Fruit fly (Drosophila melanogaster) whole organism, prepupa: Measurements from ENCODE around the gene Pk34A.

ENCODE experiments used
- Blimp-1 ChIP-seq: fragments of 200-800 bp; sonication (Bioruptor generic); optimal IDR thresholded peaks from 3 replicates; lab custom pipeline; 2017; ENCODE audit warnings: missing biosample characterization, missing genetic modification characterization, mild to moderate bottlenecking, moderate library complexity, missing genetic modification reagents
- CG16779 ChIP-seq: fragments of 200-800 bp; sonication (Bioruptor generic); optimal IDR thresholded peaks from 3 replicates; lab custom pipeline; 2017; ENCODE audit warnings: missing biosample characterization, mild to moderate bottlenecking, missing genetic modification characterization
- CG3032 ChIP-seq: fragments of 200-800 bp; optimal IDR thresholded peaks from 2 replicates; lab custom pipeline; 2019; ENCODE audit warnings: missing biosample characterization, mild to moderate bottlenecking, missing genetic modification characterization, moderate library complexity
- CG32006 ChIP-seq: fragments of 200-800 bp; sonication (Bioruptor generic); optimal IDR thresholded peaks from 3 replicates; lab custom pipeline; 2017; ENCODE audit warnings: missing biosample characterization, mild to moderate bottlenecking, missing genetic modification characterization
- CG3919 ChIP-seq: fragments of 200-800 bp; sonication (Bioruptor generic); optimal IDR thresholded peaks from 3 replicates; lab custom pipeline; 2016; ENCODE audit warnings: missing biosample characterization, missing genetic modification characterization
- CG6276 ChIP-seq: fragments of 200-800 bp; sonication (Bioruptor generic); optimal IDR thresholded peaks from 2 replicates; lab custom pipeline; 2017; ENCODE audit warnings: missing biosample characterization, mild to moderate bottlenecking, missing genetic modification characterization
- CG8632 ChIP-seq: fragments of 200-800 bp; sonication (Bioruptor generic); optimal IDR thresholded peaks from 3 replicates; lab custom pipeline; 2016; ENCODE audit warnings: missing biosample characterization, missing genetic modification characterization
- Hr38 ChIP-seq: sonication (Bioruptor generic); optimal IDR thresholded peaks from 2 replicates; lab custom pipeline; 2016; ENCODE audit warnings: missing biosample characterization, missing genetic modification characterization
- Hr39 ChIP-seq: fragments of 200-800 bp; sonication (Bioruptor generic); optimal IDR thresholded peaks from 2 replicates; lab custom pipeline; 2016; ENCODE audit warnings: missing biosample characterization, missing genetic modification characterization
- Hr4 ChIP-seq: fragments of 200-800 bp; sonication (Bioruptor generic); optimal IDR thresholded peaks from 3 replicates; lab custom pipeline; 2016; ENCODE audit warnings: missing biosample characterization, missing genetic modification characterization
- Sox15 ChIP-seq: fragments of 200-800 bp; sonication (Bioruptor generic); optimal IDR thresholded peaks from 3 replicates; lab custom pipeline; 2016; ENCODE audit warnings: missing biosample characterization, missing genetic modification characterization
- dsx ChIP-seq: fragments of 200-800 bp; optimal IDR thresholded peaks from 3 replicates; lab custom pipeline; 2019; ENCODE audit warnings: missing biosample characterization, mild to moderate bottlenecking, missing genetic modification characterization, moderate library complexity; ENCODE audit not compliant: poor library complexity, severe bottlenecking
- eg ChIP-seq: fragments of 200-800 bp; sonication (Bioruptor generic); IDR thresholded peaks from 3 replicates; pipeline ENCODE4 v1.3.6; 2022; ENCODE audit warnings: missing biosample characterization, missing genetic modification characterization
- spab ChIP-seq: fragments of 200-800 bp; sonication (Bioruptor generic); optimal IDR thresholded peaks from 2 replicates; lab custom pipeline; 2017; ENCODE audit warnings: missing biosample characterization, mild to moderate bottlenecking, missing genetic modification characterization, missing genetic modification reagents

DNA sequence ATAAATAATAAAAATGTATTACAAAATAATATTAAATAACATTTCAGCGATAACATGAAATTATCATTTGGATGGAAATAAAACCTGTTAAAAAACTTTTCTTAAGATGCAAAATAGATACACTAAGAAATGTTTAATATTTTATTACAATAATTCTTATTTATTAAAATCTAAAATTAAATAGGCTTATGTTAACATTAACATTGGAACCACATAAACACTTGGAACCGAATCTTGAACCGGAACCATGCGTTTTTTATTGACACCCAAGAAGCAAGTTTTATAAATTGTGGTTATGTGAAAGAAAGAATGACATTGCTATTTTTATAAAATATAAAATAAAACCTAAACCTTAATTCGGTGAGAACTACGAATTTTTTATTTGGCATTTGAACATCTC lies 1.6 kb downstream of the Pk34A start, which contains the start of gene kmg:
- TF ChIP-seq Sox15 (no peak), CG32006 (no peak), spab (GFP tag; lab: Kevin White, UChicago) (no peak), eg (no peak), CG6276 (no peak), CG3032 (tag; lab: Kevin White, UChicago) (no peak), CG16779 (tag; lab: Kevin White, UChicago) (no peak), CG3919 (GFP tag; lab: Kevin White, UChicago) (no peak), Blimp-1 (GFP tag; lab: Kevin White, UChicago) (no peak), Hr38 (no peak), dsx (no peak), Hr4 (GFP tag; lab: Kevin White, UChicago) (no peak), CG8632 (GFP tag; lab: Kevin White, UChicago) (no peak), Hr39 (GFP tag; lab: Kevin White, UChicago) (no peak)
